Worm (Caenorhabditis elegans) whole organism, L1 larva: ENCODE data around the gene T10B9.14.

Source experiments
- C16A3.4 ChIP-seq: fragments of 150-350 bp; optimal IDR thresholded peaks from 2 replicates; lab custom pipeline; 2014; ENCODE audit warnings: missing biosample characterization, missing genetic modification characterization
- Y116A8C.19 ChIP-seq: sonication (generic microtip); optimal IDR thresholded peaks from 2 replicates; lab custom pipeline; 2016; ENCODE audit warnings: missing compliant biosample characterization, missing genetic modification characterization, borderline replicate concordance
- blmp-1 ChIP-seq: fragments of 150-350 bp; optimal IDR thresholded peaks from 2 replicates; lab custom pipeline; 2014; ENCODE audit warnings: missing biosample characterization, missing genetic modification characterization
- ceh-82 ChIP-seq, 3 experiments: fragments of 150-350 bp in 1 of 3; sonication (generic microtip) in 2 of 3; optimal IDR thresholded peaks; 2 replicates each; lab custom pipeline; 2014 to 2017; ENCODE audit warnings: missing biosample characterization in 3 of 3, missing genetic modification characterization in 3 of 3
- ceh-90 ChIP-seq: sonication (generic microtip); optimal IDR thresholded peaks from 2 replicates; lab custom pipeline; 2016; ENCODE audit warnings: missing genetic modification characterization, missing compliant biosample characterization
- ces-1 ChIP-seq: fragments of 150-350 bp; optimal IDR thresholded peaks from 2 replicates; lab custom pipeline; 2014; ENCODE audit warnings: missing biosample characterization, missing genetic modification reagents, missing genetic modification characterization
- dpl-1 ChIP-seq, 3 experiments: fragments of 150-350 bp in 2 of 3; sonication (generic microtip) in 1 of 3; optimal IDR thresholded peaks; 2 replicates each; lab custom pipeline; 2014 to 2017; ENCODE audit warnings: missing biosample characterization in 3 of 3, missing genetic modification characterization in 3 of 3, missing genetic modification reagents in 3 of 3
- dsc-1 ChIP-seq: sonication (generic microtip); optimal IDR thresholded peaks from 2 replicates; lab custom pipeline; 2016; ENCODE audit warnings: mild to moderate bottlenecking, missing genetic modification characterization, missing compliant biosample characterization
- efl-1 ChIP-seq, 4 experiments: fragments of 150-350 bp; optimal IDR thresholded peaks in 3 of 4; peaks in 1 of 4; 1 replicate in 1 of 4; 2 replicates in 3 of 4; lab custom pipeline; 2014; ENCODE audit warnings: missing biosample characterization in 2 of 4, missing genetic modification characterization in 2 of 4, missing genetic modification reagents in 2 of 4
- egl-13 ChIP-seq: sonication (generic microtip); optimal IDR thresholded peaks from 2 replicates; lab custom pipeline; 2016; ENCODE audit warnings: missing genotype, missing genetic modification reagents, missing genetic modification characterization, missing compliant biosample characterization
- egl-27 ChIP-seq, 2 experiments: fragments of 150-350 bp in 1 of 2; sonication (generic microtip); optimal IDR thresholded peaks; 3 replicates each; lab custom pipeline; 2017 to 2018; ENCODE audit warnings: missing biosample characterization in 2 of 2, missing genetic modification characterization in 2 of 2, missing genetic modification reagents in 2 of 2
- elt-2 ChIP-seq: sonication (generic microtip); optimal IDR thresholded peaks from 2 replicates; lab custom pipeline; 2016; ENCODE audit warnings: missing genetic modification characterization, mild to moderate bottlenecking, inconsistent platforms, missing compliant biosample characterization, missing genetic modification reagents
- elt-3 ChIP-seq, 6 experiments: fragments of 150-350 bp in 1 of 6; sonication (generic microtip); optimal IDR thresholded peaks; 2 replicates each; lab custom pipeline; 2017 to 2018; ENCODE audit warnings: missing biosample characterization in 6 of 6, missing genetic modification characterization in 6 of 6, inconsistent platforms in 1 of 6
- fkh-10 ChIP-seq: sonication (generic microtip); optimal IDR thresholded peaks from 2 replicates; lab custom pipeline; 2017; ENCODE audit warnings: missing biosample characterization, missing genetic modification reagents, missing genetic modification characterization
- fos-1 ChIP-seq: fragments of 150-350 bp; optimal IDR thresholded peaks from 2 replicates; lab custom pipeline; 2014; ENCODE audit warnings: missing biosample characterization, missing genetic modification characterization
- grh-1 ChIP-seq: fragments of 200-800 bp; sonication (Bioruptor generic); IDR thresholded peaks from 2 replicates; pipeline ENCODE4 v1.3.6; 2022; ENCODE audit warnings: missing genetic modification reagents, missing genetic modification characterization, missing compliant biosample characterization
- hlh-17 ChIP-seq: fragments of 200-800 bp; sonication (Bioruptor generic); optimal IDR thresholded peaks from 2 replicates; lab custom pipeline; 2018; ENCODE audit warnings: missing genetic modification characterization, mild to moderate bottlenecking, missing compliant biosample characterization, moderate library complexity, borderline replicate concordance
- irx-1 ChIP-seq: sonication (generic microtip); optimal IDR thresholded peaks from 2 replicates; lab custom pipeline; 2016; ENCODE audit warnings: missing genetic modification characterization, missing compliant biosample characterization
- isw-1 ChIP-seq: fragments of 200-800 bp; sonication (Bioruptor generic); IDR thresholded peaks from 2 replicates; pipeline ENCODE4 v1.3.6; 2022; ENCODE audit warnings: missing genetic modification characterization, missing compliant biosample characterization
- lin-14 ChIP-seq: fragments of 200-800 bp; sonication (Bioruptor generic); optimal IDR thresholded peaks from 2 replicates; lab custom pipeline; 2018; ENCODE audit warnings: mild to moderate bottlenecking, missing genetic modification characterization, moderate library complexity, missing compliant biosample characterization
- lin-35 ChIP-seq, 2 experiments: fragments of 150-350 bp; optimal IDR thresholded peaks; 2 replicates each; lab custom pipeline; 2014; ENCODE audit warnings: missing biosample characterization in 2 of 2, missing genetic modification characterization in 2 of 2, missing genetic modification reagents in 2 of 2
- lin-39 ChIP-seq: fragments of 150-350 bp; optimal IDR thresholded peaks from 2 replicates; lab custom pipeline; 2014; ENCODE audit warnings: missing biosample characterization, missing genetic modification reagents, missing genetic modification characterization
- lsy-2 ChIP-seq, 2 experiments: fragments of 150-350 bp; optimal IDR thresholded peaks; 2 replicates each; lab custom pipeline; 2014; ENCODE audit warnings: missing biosample characterization in 2 of 2, missing genetic modification characterization in 2 of 2
- mdl-1 ChIP-seq, 2 experiments: fragments of 150-350 bp; optimal IDR thresholded peaks; 2 replicates each; lab custom pipeline; 2014 to 2017; ENCODE audit warnings: missing biosample characterization in 2 of 2, missing genetic modification characterization in 2 of 2, inconsistent platforms in 1 of 2
- mef-2 ChIP-seq: fragments of 150-350 bp; optimal IDR thresholded peaks from 2 replicates; lab custom pipeline; 2014; ENCODE audit warnings: missing biosample characterization, missing genetic modification characterization
- mep-1 ChIP-seq: fragments of 150-350 bp; optimal IDR thresholded peaks from 2 replicates; lab custom pipeline; 2014; ENCODE audit warnings: missing biosample characterization, missing genetic modification characterization
- nhr-11 ChIP-seq: fragments of 150-350 bp; optimal IDR thresholded peaks from 2 replicates; lab custom pipeline; 2014; ENCODE audit warnings: missing biosample characterization, missing genetic modification characterization
- nhr-19 ChIP-seq: fragments of 200-800 bp; sonication (Bioruptor generic); conservative IDR thresholded peaks from 2 replicates; pipeline ENCODE4 v1.3.6; 2022; ENCODE audit warnings: missing genetic modification characterization, missing compliant biosample characterization
- nhr-20 ChIP-seq: sonication (generic microtip); optimal IDR thresholded peaks from 2 replicates; lab custom pipeline; 2016; ENCODE audit warnings: mild to moderate bottlenecking, missing genetic modification characterization, missing compliant biosample characterization
- nhr-237 ChIP-seq: fragments of 150-350 bp; optimal IDR thresholded peaks from 2 replicates; lab custom pipeline; 2014; ENCODE audit warnings: missing biosample characterization, missing genetic modification characterization
- nhr-28 ChIP-seq: fragments of 150-350 bp; optimal IDR thresholded peaks from 2 replicates; lab custom pipeline; 2014; ENCODE audit warnings: missing biosample characterization, missing genetic modification characterization
- nhr-47 ChIP-seq: sonication (generic microtip); optimal IDR thresholded peaks from 2 replicates; lab custom pipeline; 2016; ENCODE audit warnings: mild to moderate bottlenecking, missing genetic modification characterization, moderate library complexity, missing compliant biosample characterization
- nhr-71 ChIP-seq: sonication (generic microtip); optimal IDR thresholded peaks from 2 replicates; lab custom pipeline; 2016; ENCODE audit warnings: mild to moderate bottlenecking, missing genetic modification characterization, moderate library complexity, missing compliant biosample characterization
- nhr-77 ChIP-seq: fragments of 150-350 bp; optimal IDR thresholded peaks from 2 replicates; lab custom pipeline; 2014; ENCODE audit warnings: missing biosample characterization, missing genetic modification characterization
- nhr-85 ChIP-seq: sonication (generic microtip); peaks from one replicate; lab custom pipeline; 2016; ENCODE audit warnings: missing genetic modification characterization, inconsistent platforms, missing compliant biosample characterization
- nhr-90 ChIP-seq: sonication (generic microtip); optimal IDR thresholded peaks from 2 replicates; lab custom pipeline; 2016; ENCODE audit warnings: mild to moderate bottlenecking, missing genetic modification characterization, missing compliant biosample characterization; ENCODE audit not compliant: poor library complexity
- pag-3 ChIP-seq: sonication (generic microtip); optimal IDR thresholded peaks from 2 replicates; lab custom pipeline; 2017; ENCODE audit warnings: missing genetic modification characterization, mild to moderate bottlenecking, missing compliant biosample characterization, antibody characterized with exemption, borderline replicate concordance; ENCODE audit not compliant: insufficient read depth
- pqm-1 ChIP-seq: sonication (generic microtip); optimal IDR thresholded peaks from 3 replicates; lab custom pipeline; 2017; ENCODE audit warnings: missing biosample characterization, missing genetic modification characterization
- rnt-1 ChIP-seq: sonication (generic microtip); optimal IDR thresholded peaks from 2 replicates; lab custom pipeline; 2016; ENCODE audit warnings: mild to moderate bottlenecking, missing genetic modification characterization, moderate library complexity, missing compliant biosample characterization
- snpc-4 ChIP-seq: fragments of 150-350 bp; optimal IDR thresholded peaks from 2 replicates; lab custom pipeline; 2014; ENCODE audit warnings: missing biosample characterization, missing genetic modification characterization
- snu-23 ChIP-seq: sonication (generic microtip); optimal IDR thresholded peaks from 2 replicates; lab custom pipeline; 2016; ENCODE audit warnings: missing genetic modification characterization, missing compliant biosample characterization
- swsn-7 ChIP-seq: sonication (generic microtip); optimal IDR thresholded peaks from 2 replicates; lab custom pipeline; 2016; ENCODE audit warnings: missing genetic modification characterization, missing compliant biosample characterization
- tlp-1 ChIP-seq: fragments of 150-350 bp; optimal IDR thresholded peaks from 2 replicates; lab custom pipeline; 2014; ENCODE audit warnings: missing biosample characterization, missing genetic modification characterization
- zag-1 ChIP-seq: fragments of 150-350 bp; optimal IDR thresholded peaks from 2 replicates; lab custom pipeline; 2014; ENCODE audit warnings: missing biosample characterization, missing genetic modification characterization
- ztf-11 ChIP-seq, 2 experiments: sonication (generic microtip); optimal IDR thresholded peaks; 2 replicates each; lab custom pipeline; 2016 to 2017; ENCODE audit warnings: missing genetic modification characterization in 2 of 2, missing biosample characterization in 1 of 2, missing compliant biosample characterization in 1 of 2

T10B9.14 gene

ce11 chrII:9787395-9788152 is 5.3 kb upstream of the T10B9.14 start, which contains the start of gene cyp-13A2:
Gene cyp-13A2 (minus strand): TSS chrII:9787629.
- peak; percentile 45 for TF ChIP-seq mep-1 (tag; lab: Kevin White, UChicago)
- peak; percentile 33 for TF ChIP-seq nhr-11 (tag; lab: Kevin White, UChicago)
- TF ChIP-seq mef-2 (tag; lab: Kevin White, UChicago), result no peak
- peak; percentile 32 to 52 for TF ChIP-seq efl-1 (optimal IDR thresholded peaks at IDR 0.05; lab: Kevin White, UChicago)
- TF ChIP-seq efl-1 (GFP tag; optimal IDR thresholded peaks at IDR 0.05 in 1 of 2; lab: Kevin White, UChicago), result peak in 1 of 2 experiments; percentile 90
- peak; percentile 47 to 62 for TF ChIP-seq lsy-2 (tag; optimal IDR thresholded peaks at IDR 0.05; lab: Kevin White, UChicago)
- TF ChIP-seq isw-1 (GFP tag; lab: Robert Waterston, UW), result no peak
- TF ChIP-seq nhr-77 (tag; lab: Kevin White, UChicago), result peak; percentile 57
- no peak for TF ChIP-seq nhr-28 (tag; lab: Kevin White, UChicago)
- TF ChIP-seq nhr-85 (tag; lab: Kevin White, UChicago), result peak; percentile 99
- TF ChIP-seq C16A3.4 (tag; lab: Kevin White, UChicago), result peak; percentile 8
- peak; percentile 94 for TF ChIP-seq lin-14 (GFP tag; lab: Kevin White, UChicago)
- peak in 1 of 2 experiments; percentile 48 for TF ChIP-seq mdl-1 (tag; optimal IDR thresholded peaks at IDR 0.05; lab: Kevin White, UChicago)
- TF ChIP-seq nhr-90 (tag; lab: Kevin White, UChicago), result peak; percentile 66
- TF ChIP-seq nhr-47 (tag; lab: Kevin White, UChicago), result peak; percentile 33
- TF ChIP-seq egl-27 (tag; optimal IDR thresholded peaks at IDR 0.05; lab: Kevin White, UChicago), result peak; percentile 27 to 59
- TF ChIP-seq snu-23, result peak; percentile 65
- peak; percentile 98 for TF ChIP-seq snpc-4 (tag; lab: Kevin White, UChicago)
- TF ChIP-seq ceh-90 (tag; lab: Kevin White, UChicago), result no peak
- TF ChIP-seq nhr-20, result peak; percentile 88
- peak in 2 of 6 experiments; percentile 32 to 72 for TF ChIP-seq elt-3 (tag; optimal IDR thresholded peaks at IDR 0.05; lab: Kevin White, UChicago)
- TF ChIP-seq rnt-1, result peak; percentile 75
- TF ChIP-seq ces-1, result no peak
- peak; percentile 65 for TF ChIP-seq lin-39 (tag; lab: Kevin White, UChicago)
- peak in 2 of 3 experiments; percentile 16 to 32 for TF ChIP-seq dpl-1 (GFP tag; optimal IDR thresholded peaks at IDR 0.05; lab: Kevin White, UChicago)
- no peak for TF ChIP-seq zag-1
- TF ChIP-seq irx-1 (tag; lab: Kevin White, UChicago), result peak; percentile 23
- peak; percentile 72 for TF ChIP-seq elt-2
- TF ChIP-seq ztf-11 (tag; optimal IDR thresholded peaks at IDR 0.05; lab: Kevin White, UChicago), result no peak
- peak; percentile 36 for TF ChIP-seq fos-1 (tag; lab: Kevin White, UChicago)
- peak; percentile 50 for TF ChIP-seq nhr-19
- TF ChIP-seq fkh-10 (GFP tag; lab: Kevin White, UChicago), result no peak
- TF ChIP-seq pqm-1 (tag; lab: Kevin White, UChicago), result no peak
- peak; percentile 10 to 29 for TF ChIP-seq lin-35 (GFP tag; optimal IDR thresholded peaks at IDR 0.05; lab: Kevin White, UChicago)
- TF ChIP-seq Y116A8C.19 (tag; lab: Kevin White, UChicago), result no peak
- TF ChIP-seq blmp-1 (tag; lab: Kevin White, UChicago), result peak; percentile 76
- no peak for TF ChIP-seq egl-13
- TF ChIP-seq dsc-1, result no peak
- no peak for TF ChIP-seq ceh-82 (tag; optimal IDR thresholded peaks at IDR 0.05; lab: Kevin White, UChicago)
- peak; percentile 82 for TF ChIP-seq nhr-71 (tag; lab: Kevin White, UChicago)
- no peak for TF ChIP-seq swsn-7 (tag; lab: Kevin White, UChicago)
- TF ChIP-seq hlh-17 (GFP tag; lab: Kevin White, UChicago), result no peak
- TF ChIP-seq nhr-237, result no peak
- peak; percentile 61 for TF ChIP-seq tlp-1 (tag; lab: Kevin White, UChicago)
- TF ChIP-seq pag-3, result no peak
- TF ChIP-seq grh-1 (GFP tag; lab: Robert Waterston, UW), result 0 out of 2 replicates have a peak, but pooled peaks have one; percentile 45
